Fruit fly (Drosophila melanogaster): ENCODE data around the gene Ufd4.

- TF ChIP-seq salr (GFP tag; optimal IDR thresholded peaks at IDR 0.05), result no peak
- TF ChIP-seq pdm3 (GFP tag; optimal IDR thresholded peaks at IDR 0.05), result no peak
- no peak for TF ChIP-seq Sox14 (GFP tag; optimal IDR thresholded peaks at IDR 0.05)
These were observed 35.6 kb upstream of the Ufd4 start, which contains the start of gene RnrL for dm6 chr2L:10327790-10328189.

Data from whole organism, prepupa.